Worm (Caenorhabditis elegans) whole organism, mixed stage, embryonic: ENCODE results near the gene ipla-7.
A peak's percentile ranks its signal among the peaks of the same experiment; 100 is the strongest.

Experiments used
- M03D4.4 ChIP-seq: sonication (generic microtip); optimal IDR thresholded peaks from 2 replicates; lab custom pipeline; 2017; ENCODE audit warnings: mild to moderate bottlenecking, missing genetic modification characterization, missing compliant biosample characterization
- bed-3 ChIP-seq: fragments of 200-800 bp; sonication (Bioruptor generic); optimal IDR thresholded peaks from 3 replicates; lab custom pipeline; 2018; ENCODE audit warnings: mild to moderate bottlenecking, missing genetic modification characterization, moderate library complexity, missing compliant biosample characterization
- blmp-1 ChIP-seq: fragments of 150-350 bp; optimal IDR thresholded peaks from 2 replicates; lab custom pipeline; 2014; ENCODE audit warnings: missing biosample characterization, missing genetic modification characterization
- ceh-43 ChIP-seq: fragments of 200-800 bp; sonication (Bioruptor generic); optimal IDR thresholded peaks from 2 replicates; lab custom pipeline; 2018; ENCODE audit warnings: mild to moderate bottlenecking, missing genetic modification characterization, moderate library complexity, missing compliant biosample characterization
- ces-1 ChIP-seq: fragments of 150-350 bp; optimal IDR thresholded peaks from 2 replicates; lab custom pipeline; 2014; ENCODE audit warnings: missing biosample characterization, missing genetic modification reagents, missing genetic modification characterization
- cnd-1 ChIP-seq: fragments of 200-800 bp; sonication (Bioruptor generic); optimal IDR thresholded peaks from 2 replicates; lab custom pipeline; 2018; ENCODE audit warnings: mild to moderate bottlenecking, missing genetic modification characterization, missing compliant biosample characterization
- drap-1 ChIP-seq: fragments of 200-800 bp; sonication (Bioruptor generic); optimal IDR thresholded peaks from 3 replicates; lab custom pipeline; 2018; ENCODE audit warnings: mild to moderate bottlenecking, missing genetic modification characterization, missing compliant biosample characterization
- elt-1 ChIP-seq: sonication (generic microtip); optimal IDR thresholded peaks from 2 replicates; lab custom pipeline; 2017; ENCODE audit warnings: missing genetic modification characterization, mild to moderate bottlenecking, missing compliant biosample characterization, antibody characterized with exemption, moderate library complexity, borderline replicate concordance; ENCODE audit not compliant: insufficient read depth
- elt-3 ChIP-seq: fragments of 150-350 bp; optimal IDR thresholded peaks from 2 replicates; lab custom pipeline; 2014; ENCODE audit warnings: missing biosample characterization, missing genetic modification characterization
- flh-1 ChIP-seq: fragments of 200-800 bp; sonication (Bioruptor generic); optimal IDR thresholded peaks from 2 replicates; lab custom pipeline; 2018; ENCODE audit warnings: mild to moderate bottlenecking, missing genetic modification characterization, moderate library complexity, missing compliant biosample characterization
- ham-2 ChIP-seq: fragments of 200-800 bp; sonication (Bioruptor generic); optimal IDR thresholded peaks from 2 replicates; lab custom pipeline; 2018; ENCODE audit warnings: mild to moderate bottlenecking, missing genetic modification characterization, missing compliant biosample characterization
- lin-32 ChIP-seq: fragments of 200-800 bp; sonication (Bioruptor generic); optimal IDR thresholded peaks from 2 replicates; lab custom pipeline; 2018; ENCODE audit warnings: mild to moderate bottlenecking, missing genetic modification characterization, missing compliant biosample characterization
- lsy-2 ChIP-seq: fragments of 150-350 bp; optimal IDR thresholded peaks from 2 replicates; lab custom pipeline; 2014; ENCODE audit warnings: missing biosample characterization, missing genetic modification characterization
- mab-5 ChIP-seq: fragments of 150-350 bp; optimal IDR thresholded peaks from 2 replicates; lab custom pipeline; 2014; ENCODE audit warnings: missing biosample characterization, missing genetic modification characterization
- mep-1 ChIP-seq: fragments of 150-350 bp; optimal IDR thresholded peaks from 2 replicates; lab custom pipeline; 2017; ENCODE audit warnings: missing biosample characterization, missing genetic modification reagents, missing genetic modification characterization, inconsistent platforms
- mls-2 ChIP-seq: sonication (generic microtip); optimal IDR thresholded peaks from 2 replicates; lab custom pipeline; 2016; ENCODE audit warnings: mild to moderate bottlenecking, missing genetic modification characterization, moderate library complexity, missing compliant biosample characterization
- nhr-12 ChIP-seq: fragments of 150-350 bp; optimal IDR thresholded peaks from 2 replicates; lab custom pipeline; 2014; ENCODE audit warnings: missing biosample characterization, missing genetic modification characterization
- nhr-2 ChIP-seq: fragments of 150-350 bp; optimal IDR thresholded peaks from 2 replicates; lab custom pipeline; 2014; ENCODE audit warnings: missing biosample characterization, missing genetic modification characterization
- nhr-28 ChIP-seq: fragments of 150-350 bp; optimal IDR thresholded peaks from 2 replicates; lab custom pipeline; 2014; ENCODE audit warnings: missing biosample characterization, missing genetic modification characterization
- nhr-76 ChIP-seq: sonication (generic microtip); optimal IDR thresholded peaks from 2 replicates; lab custom pipeline; 2017; ENCODE audit warnings: missing biosample characterization, missing genetic modification characterization
- pha-4 ChIP-seq: fragments of 150-350 bp; optimal IDR thresholded peaks from 2 replicates; lab custom pipeline; 2018; ENCODE audit warnings: missing biosample characterization, missing genetic modification reagents, missing genetic modification characterization
- sem-2 ChIP-seq: fragments of 200-800 bp; sonication (Bioruptor generic); optimal IDR thresholded peaks from 2 replicates; lab custom pipeline; 2018; ENCODE audit warnings: mild to moderate bottlenecking, missing genetic modification characterization, missing compliant biosample characterization
- snpc-4 ChIP-seq: fragments of 150-350 bp; optimal IDR thresholded peaks from 2 replicates; lab custom pipeline; 2014; ENCODE audit warnings: missing biosample characterization, missing genetic modification characterization
- tbx-8 ChIP-seq: fragments of 200-800 bp; sonication (Bioruptor generic); optimal IDR thresholded peaks from 2 replicates; lab custom pipeline; 2018; ENCODE audit warnings: mild to moderate bottlenecking, missing genetic modification characterization, moderate library complexity, missing compliant biosample characterization
- unc-120 ChIP-seq: sonication (generic microtip); optimal IDR thresholded peaks from 2 replicates; lab custom pipeline; 2017; ENCODE audit warnings: missing genetic modification characterization, missing compliant biosample characterization; ENCODE audit not compliant: poor library complexity, severe bottlenecking
- unc-39 ChIP-seq: fragments of 150-350 bp; optimal IDR thresholded peaks from 2 replicates; lab custom pipeline; 2014; ENCODE audit warnings: missing biosample characterization, missing genetic modification characterization
- unc-62 ChIP-seq: fragments of 150-350 bp; optimal IDR thresholded peaks from 2 replicates; lab custom pipeline; 2014; ENCODE audit warnings: missing biosample characterization, missing genetic modification reagents, missing genetic modification characterization
- ztf-11 ChIP-seq: fragments of 150-350 bp; optimal IDR thresholded peaks from 2 replicates; lab custom pipeline; 2014; ENCODE audit warnings: missing biosample characterization, missing genetic modification characterization

The ipla-7 gene

DNA sequence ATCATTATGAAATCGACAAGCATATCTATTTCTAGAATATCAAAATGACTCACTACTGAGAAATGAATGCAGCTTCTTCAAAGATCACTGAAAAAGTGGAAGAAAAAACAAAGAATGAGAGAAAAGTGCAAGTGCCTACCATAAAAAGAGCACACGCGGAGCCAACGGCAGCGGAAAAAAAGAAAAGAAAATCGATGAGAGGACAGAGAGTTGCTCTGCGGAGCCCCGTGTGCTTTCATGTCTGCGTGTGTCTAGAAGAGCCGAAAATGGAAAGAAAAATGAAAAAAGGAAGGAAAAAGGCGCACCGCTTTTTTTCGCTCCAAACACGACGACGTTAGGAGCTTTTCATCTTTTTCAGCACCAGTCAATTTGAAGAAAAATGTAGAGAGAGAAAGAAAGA is at the start of gene ipla-7:
Gene ipla-7, minus strand, starts transcription at position 122 of the 400 bp plus-strand sequence.
- TF ChIP-seq nhr-76 (tag; lab: Kevin White, UChicago) (no peak), elt-3 (tag; lab: Kevin White, UChicago) (no peak), ces-1 (GFP tag; lab: Kevin White, UChicago) (peak; percentile 22)

DNA sequence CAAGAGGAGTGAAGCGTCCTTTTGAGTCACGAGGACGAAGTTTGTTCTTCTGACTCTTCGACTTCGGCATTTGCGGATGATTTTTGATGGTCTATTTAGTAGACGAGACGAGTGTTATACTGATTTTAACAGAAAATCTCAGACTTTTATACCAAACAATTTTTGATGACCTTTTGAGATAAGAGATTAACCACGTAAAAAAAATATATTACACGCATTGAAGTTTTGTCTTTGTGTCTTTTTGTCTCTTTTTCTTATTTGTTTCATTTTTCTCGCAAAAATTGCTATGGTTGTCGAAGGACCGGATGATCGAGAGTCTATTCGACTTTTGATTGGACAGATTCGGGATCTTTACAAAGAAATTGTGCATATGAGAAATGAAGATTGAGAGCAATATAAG is 48.8 kb upstream of the ipla-7 start, which contains the start of gene spch-1:
Gene spch-1, minus strand, starts transcription at position 101 of the 400 bp plus-strand sequence.
- TF ChIP-seq nhr-76 (tag; lab: Kevin White, UChicago) (no peak), mep-1 (tag; lab: Kevin White, UChicago) (no peak), flh-1 (GFP tag; lab: Kevin White, UChicago) (no peak), nhr-28 (tag; lab: Kevin White, UChicago) (no peak), bed-3 (GFP tag; lab: Kevin White, UChicago) (no peak), nhr-2 (tag; lab: Kevin White, UChicago) (no peak), ces-1 (GFP tag; lab: Kevin White, UChicago) (no peak), unc-120 (tag; lab: Kevin White, UChicago) (no peak), ztf-11 (tag; lab: Kevin White, UChicago) (no peak)

DNA sequence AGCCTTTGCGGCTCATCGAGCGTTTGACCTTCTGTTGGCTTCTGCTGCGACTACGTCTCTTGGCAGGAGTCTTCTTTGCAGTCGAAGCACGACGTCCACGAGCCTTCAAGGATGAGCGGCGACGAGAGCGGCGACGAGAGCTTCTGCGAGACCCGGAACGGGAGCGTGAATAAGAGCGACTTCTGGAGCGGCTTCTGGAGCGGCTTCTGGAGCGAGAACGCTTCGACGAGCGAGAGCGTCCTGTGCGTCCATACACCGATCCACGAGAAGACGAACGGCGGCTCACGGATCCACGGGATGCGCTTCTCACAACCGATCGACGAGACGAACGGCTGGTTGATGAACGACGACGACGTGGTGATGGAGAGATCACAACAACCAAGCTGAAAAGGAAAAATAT is 48.2 kb upstream of the ipla-7 start:
- no peak for TF ChIP-seq ztf-11 (tag; lab: Kevin White, UChicago)
- TF ChIP-seq tbx-8 = no peak
- no peak for TF ChIP-seq lsy-2
- TF ChIP-seq elt-1 (tag; lab: Kevin White, UChicago) = no peak
- TF ChIP-seq blmp-1 (tag; lab: Kevin White, UChicago) = no peak
- TF ChIP-seq snpc-4 = no peak
- no peak for TF ChIP-seq cnd-1 (tag; lab: Kevin White, UChicago)

ce11 chrIV:10110417-10110816 is 47.8 kb upstream of the ipla-7 start, which contains the start of gene egl-38:
TSS of gene egl-38 (minus strand) at chrIV:10110517.
- TF ChIP-seq blmp-1 (tag; lab: Kevin White, UChicago) (no peak), ceh-43 (GFP tag; lab: Kevin White, UChicago) (no peak), mab-5 (no peak), tbx-8 (no peak), nhr-12 (tag; lab: Kevin White, UChicago) (no peak), pha-4 (no peak), flh-1 (GFP tag; lab: Kevin White, UChicago) (no peak), drap-1 (GFP tag; lab: Kevin White, UChicago) (no peak), unc-62 (GFP tag; lab: Kevin White, UChicago) (no peak), mep-1 (tag; lab: Kevin White, UChicago) (no peak), snpc-4 (no peak), elt-3 (tag; lab: Kevin White, UChicago) (no peak), sem-2 (GFP tag; lab: Kevin White, UChicago) (no peak), unc-39 (no peak), nhr-76 (tag; lab: Kevin White, UChicago) (no peak)

- TF ChIP-seq mab-5 (no peak), ztf-11 (tag; lab: Kevin White, UChicago) (no peak), pha-4 (peak; percentile 1)
These were observed 34.2 kb upstream of the ipla-7 start, which contains the start of gene dis-3 for ce11 chrIV:10096881-10097280. TSS of gene dis-3 (plus strand) at chrIV:10097202.

DNA sequence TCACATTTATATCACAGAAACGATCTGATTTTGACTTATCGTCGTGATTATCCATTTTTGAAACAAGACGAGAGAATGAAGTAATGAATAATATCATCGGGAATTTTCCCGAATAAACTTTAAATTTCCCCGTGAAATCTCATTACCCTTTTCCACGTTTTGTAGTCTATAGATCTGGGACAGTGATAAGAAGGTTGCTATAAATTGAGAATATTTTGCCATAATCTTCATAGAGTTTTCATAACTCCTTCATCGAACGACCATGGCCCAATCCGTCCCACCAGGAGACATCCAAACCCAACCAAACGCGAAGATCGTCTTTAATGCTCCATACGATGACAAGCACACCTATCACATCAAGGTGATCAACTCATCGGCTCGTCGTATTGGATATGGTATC is 32.5 kb upstream of the ipla-7 start, which contains the start of the genes C04G2.5 and msp-36:
Gene C04G2.5, minus strand, starts transcription at position 101 of the 400 bp plus-strand sequence.
Gene msp-36, plus strand, starts transcription at position 263 of the 400 bp plus-strand sequence.
- no peak for TF ChIP-seq mls-2
- no peak for TF ChIP-seq ces-1 (GFP tag; lab: Kevin White, UChicago)
- TF ChIP-seq ham-2 (GFP tag; lab: Kevin White, UChicago) = no peak
- no peak for TF ChIP-seq mab-5
- TF ChIP-seq snpc-4 = no peak
- TF ChIP-seq lin-32 (GFP tag; lab: Kevin White, UChicago) = no peak
- TF ChIP-seq blmp-1 (tag; lab: Kevin White, UChicago) = no peak
- no peak for TF ChIP-seq M03D4.4
- no peak for TF ChIP-seq ceh-43 (GFP tag; lab: Kevin White, UChicago)
- no peak for TF ChIP-seq unc-39
- TF ChIP-seq lsy-2 = no peak
- no peak for TF ChIP-seq sem-2 (GFP tag; lab: Kevin White, UChicago)
- TF ChIP-seq drap-1 (GFP tag; lab: Kevin White, UChicago) = no peak
